Worm (Caenorhabditis elegans) whole organism, late embryonic: ENCODE measurements around the gene C07E3.8.
A peak's percentile ranks its signal among the peaks of the same experiment; 100 is the strongest.

Experiments
- C38D4.7 ChIP-seq: fragments of 200-800 bp; sonication (Bioruptor generic); optimal IDR thresholded peaks from 2 replicates; lab custom pipeline; 2018; ENCODE audit warnings: mild to moderate bottlenecking, missing genetic modification characterization, moderate library complexity, missing compliant biosample characterization
- F13H6.1 ChIP-seq: sonication (generic microtip); optimal IDR thresholded peaks from 2 replicates; lab custom pipeline; 2016; ENCODE audit warnings: missing genetic modification characterization, missing compliant biosample characterization
- K09A11.1 ChIP-seq: sonication (generic microtip); optimal IDR thresholded peaks from 2 replicates; lab custom pipeline; 2017; ENCODE audit warnings: antibody characterized with exemption, mild to moderate bottlenecking, missing genetic modification characterization, missing compliant biosample characterization; ENCODE audit not compliant: insufficient read depth
- T23F11.4 ChIP-seq: fragments of 200-800 bp; sonication (Bioruptor generic); optimal IDR thresholded peaks from 2 replicates; lab custom pipeline; 2018; ENCODE audit warnings: mild to moderate bottlenecking, missing genetic modification characterization, missing compliant biosample characterization
- Y22D7AL.16 ChIP-seq: sonication (generic microtip); optimal IDR thresholded peaks from 2 replicates; lab custom pipeline; 2016; ENCODE audit warnings: missing genetic modification characterization, missing compliant biosample characterization
- ama-1 ChIP-seq: fragments of 150-350 bp; optimal IDR thresholded peaks from 2 replicates; lab custom pipeline; 2014
- ceh-14 ChIP-seq: sonication (generic microtip); optimal IDR thresholded peaks from 2 replicates; lab custom pipeline; 2016; ENCODE audit warnings: missing genotype, missing genetic modification characterization, missing compliant biosample characterization
- ceh-19 ChIP-seq: fragments of 200-800 bp; sonication (Bioruptor generic); optimal IDR thresholded peaks from 2 replicates; lab custom pipeline; 2018; ENCODE audit warnings: mild to moderate bottlenecking, missing genetic modification characterization, missing compliant biosample characterization
- ceh-2 ChIP-seq: sonication (generic microtip); optimal IDR thresholded peaks from 2 replicates; lab custom pipeline; 2016; ENCODE audit warnings: missing genotype, missing genetic modification characterization, missing compliant biosample characterization
- ceh-22 ChIP-seq: sonication (generic microtip); optimal IDR thresholded peaks from 2 replicates; lab custom pipeline; 2017; ENCODE audit warnings: missing biosample characterization, missing genetic modification characterization
- ceh-24 ChIP-seq: sonication (generic microtip); optimal IDR thresholded peaks from 2 replicates; lab custom pipeline; 2016; ENCODE audit warnings: mild to moderate bottlenecking, missing genetic modification characterization, missing compliant biosample characterization
- ceh-30 ChIP-seq: fragments of 150-350 bp; optimal IDR thresholded peaks from 2 replicates; lab custom pipeline; 2014; ENCODE audit warnings: missing biosample characterization, missing genetic modification characterization
- ceh-31 ChIP-seq: sonication (generic microtip); optimal IDR thresholded peaks from 2 replicates; lab custom pipeline; 2016; ENCODE audit warnings: missing genetic modification characterization, missing compliant biosample characterization
- ceh-34 ChIP-seq: sonication (generic microtip); optimal IDR thresholded peaks from 2 replicates; lab custom pipeline; 2016; ENCODE audit warnings: mild to moderate bottlenecking, missing genetic modification characterization, missing compliant biosample characterization
- ceh-45 ChIP-seq: fragments of 200-800 bp; sonication (Bioruptor generic); IDR thresholded peaks from 2 replicates; pipeline ENCODE4 v1.3.6; 2022; ENCODE audit warnings: missing genetic modification reagents, missing genetic modification characterization, missing compliant biosample characterization
- ceh-48 ChIP-seq: sonication (generic microtip); optimal IDR thresholded peaks from 2 replicates; lab custom pipeline; 2016; ENCODE audit warnings: missing genetic modification characterization, inconsistent platforms, missing compliant biosample characterization
- ceh-6 ChIP-seq: fragments of 200-800 bp; sonication (Bioruptor generic); optimal IDR thresholded peaks from 2 replicates; lab custom pipeline; 2018; ENCODE audit warnings: mild to moderate bottlenecking, missing genetic modification characterization, missing compliant biosample characterization
- che-1 ChIP-seq: sonication (generic microtip); optimal IDR thresholded peaks from 2 replicates; lab custom pipeline; 2016; ENCODE audit warnings: mild to moderate bottlenecking, missing genetic modification characterization, missing compliant biosample characterization
- dmd-4 ChIP-seq: sonication (generic microtip); optimal IDR thresholded peaks from 2 replicates; lab custom pipeline; 2016; ENCODE audit warnings: borderline replicate concordance, missing genetic modification characterization, missing compliant biosample characterization
- elt-2 ChIP-seq: sonication (generic microtip); optimal IDR thresholded peaks from 2 replicates; lab custom pipeline; 2016; ENCODE audit warnings: missing genetic modification reagents, missing genetic modification characterization, missing compliant biosample characterization
- ets-4 ChIP-seq: sonication (generic microtip); optimal IDR thresholded peaks from 2 replicates; lab custom pipeline; 2016; ENCODE audit warnings: missing genetic modification characterization, missing compliant biosample characterization
- fax-1 ChIP-seq: sonication (generic microtip); optimal IDR thresholded peaks from 2 replicates; lab custom pipeline; 2016; ENCODE audit warnings: missing genotype, missing genetic modification characterization, missing compliant biosample characterization
- fkh-10 ChIP-seq: fragments of 150-350 bp; optimal IDR thresholded peaks from 2 replicates; lab custom pipeline; 2014; ENCODE audit warnings: missing biosample characterization, missing genetic modification reagents, missing genetic modification characterization
- hlh-13 ChIP-seq: fragments of 200-800 bp; sonication (Bioruptor generic); optimal IDR thresholded peaks from 2 replicates; lab custom pipeline; 2018; ENCODE audit warnings: mild to moderate bottlenecking, missing genetic modification characterization, missing compliant biosample characterization
- hlh-15 ChIP-seq: sonication (generic microtip); optimal IDR thresholded peaks from 2 replicates; lab custom pipeline; 2016; ENCODE audit warnings: missing genetic modification characterization, missing compliant biosample characterization
- hlh-30 ChIP-seq: sonication (generic microtip); optimal IDR thresholded peaks from 2 replicates; lab custom pipeline; 2017; ENCODE audit warnings: antibody characterized with exemption, missing genetic modification characterization, missing compliant biosample characterization; ENCODE audit not compliant: insufficient read depth
- hlh-8 ChIP-seq: sonication (generic microtip); optimal IDR thresholded peaks from 2 replicates; lab custom pipeline; 2016; ENCODE audit warnings: missing genotype, missing genetic modification characterization, missing compliant biosample characterization
- lim-6 ChIP-seq: sonication (generic microtip); optimal IDR thresholded peaks from 2 replicates; lab custom pipeline; 2016; ENCODE audit warnings: missing genetic modification characterization, missing compliant biosample characterization
- lin-11 ChIP-seq: fragments of 200-800 bp; sonication (Bioruptor generic); optimal IDR thresholded peaks from 2 replicates; lab custom pipeline; 2018; ENCODE audit warnings: mild to moderate bottlenecking, missing genetic modification characterization, missing compliant biosample characterization
- madf-2 ChIP-seq: sonication (generic microtip); optimal IDR thresholded peaks from 2 replicates; lab custom pipeline; 2017; ENCODE audit warnings: missing genetic modification characterization, missing compliant biosample characterization
- mec-3 ChIP-seq: sonication (generic microtip); optimal IDR thresholded peaks from 2 replicates; lab custom pipeline; 2016; ENCODE audit warnings: borderline replicate concordance, missing genetic modification characterization, missing compliant biosample characterization
- nfya-1 ChIP-seq: sonication (generic microtip); optimal IDR thresholded peaks from 2 replicates; lab custom pipeline; 2017; ENCODE audit warnings: missing genetic modification characterization, mild to moderate bottlenecking, missing compliant biosample characterization, antibody characterized with exemption, moderate library complexity
- nhr-232 ChIP-seq: sonication (generic microtip); optimal IDR thresholded peaks from 2 replicates; lab custom pipeline; 2016; ENCODE audit warnings: missing genetic modification characterization, missing compliant biosample characterization
- odd-2 ChIP-seq: sonication (generic microtip); optimal IDR thresholded peaks from 2 replicates; lab custom pipeline; 2017; ENCODE audit warnings: antibody characterized with exemption, mild to moderate bottlenecking, missing genetic modification characterization, missing compliant biosample characterization
- pat-9 ChIP-seq: fragments of 200-800 bp; sonication (Bioruptor generic); optimal IDR thresholded peaks from 2 replicates; lab custom pipeline; 2018; ENCODE audit warnings: mild to moderate bottlenecking, missing genetic modification characterization, moderate library complexity, missing compliant biosample characterization
- pax-1 ChIP-seq: fragments of 150-350 bp; optimal IDR thresholded peaks from 2 replicates; lab custom pipeline; 2014; ENCODE audit warnings: missing biosample characterization, missing genetic modification characterization
- pha-2 ChIP-seq: sonication (generic microtip); optimal IDR thresholded peaks from 2 replicates; lab custom pipeline; 2017; ENCODE audit warnings: mild to moderate bottlenecking, missing genetic modification characterization, missing compliant biosample characterization
- pqm-1 ChIP-seq: sonication (generic microtip); optimal IDR thresholded peaks from 2 replicates; lab custom pipeline; 2016; ENCODE audit warnings: missing genetic modification characterization, missing compliant biosample characterization
- ref-2 ChIP-seq: sonication (generic microtip); optimal IDR thresholded peaks from 2 replicates; lab custom pipeline; 2016; ENCODE audit warnings: missing genetic modification characterization, missing compliant biosample characterization
- rnt-1 ChIP-seq: sonication (generic microtip); optimal IDR thresholded peaks from 2 replicates; lab custom pipeline; 2016; ENCODE audit warnings: missing genetic modification characterization, missing compliant biosample characterization
- sdc-2 ChIP-seq: sonication (generic microtip); optimal IDR thresholded peaks from 2 replicates; lab custom pipeline; 2016; ENCODE audit warnings: missing genotype, missing genetic modification characterization, missing compliant biosample characterization
- sox-2 ChIP-seq: fragments of 200-800 bp; sonication (Bioruptor generic); IDR thresholded peaks from 2 replicates; pipeline ENCODE4 v1.3.6; 2022; ENCODE audit warnings: missing genetic modification reagents, missing genetic modification characterization, missing compliant biosample characterization
- syd-9 ChIP-seq: sonication (generic microtip); optimal IDR thresholded peaks from 2 replicates; lab custom pipeline; 2016; ENCODE audit warnings: mild to moderate bottlenecking, missing genetic modification characterization, moderate library complexity, missing compliant biosample characterization
- tbx-2 ChIP-seq: sonication (generic microtip); optimal IDR thresholded peaks from 2 replicates; lab custom pipeline; 2016; ENCODE audit warnings: missing genetic modification characterization, missing compliant biosample characterization
- tbx-7 ChIP-seq: sonication (generic microtip); optimal IDR thresholded peaks from 2 replicates; lab custom pipeline; 2016; ENCODE audit warnings: missing genotype, missing genetic modification characterization, missing compliant biosample characterization
- ttx-3 ChIP-seq: sonication (generic microtip); optimal IDR thresholded peaks from 2 replicates; lab custom pipeline; 2016; ENCODE audit warnings: missing genetic modification reagents, missing genetic modification characterization, missing compliant biosample characterization
- unc-3 ChIP-seq, 2 experiments: fragments of 200-800 bp in 1 of 2; sonication (Bioruptor generic) in 1 of 2; sonication (generic microtip) in 1 of 2; conservative IDR thresholded peaks in 1 of 2; optimal IDR thresholded peaks in 1 of 2; 2 replicates each; pipeline versions ENCODE4 v1.3.6 to Lab custom; 2016 to 2022; ENCODE audit warnings: missing compliant biosample characterization in 2 of 2, missing genetic modification characterization in 2 of 2, missing genetic modification reagents in 1 of 2
- unc-42 ChIP-seq: sonication (generic microtip); optimal IDR thresholded peaks from 2 replicates; lab custom pipeline; 2016; ENCODE audit warnings: missing genotype, missing genetic modification characterization, missing compliant biosample characterization
- unc-55 ChIP-seq: sonication (generic microtip); optimal IDR thresholded peaks from 2 replicates; lab custom pipeline; 2017; ENCODE audit warnings: missing biosample characterization, missing genetic modification reagents, missing genetic modification characterization
- unc-86 ChIP-seq: sonication (generic microtip); optimal IDR thresholded peaks from 2 replicates; lab custom pipeline; 2016; ENCODE audit warnings: missing genetic modification characterization, missing compliant biosample characterization
- ztf-16 ChIP-seq: sonication (generic microtip); optimal IDR thresholded peaks from 2 replicates; lab custom pipeline; 2017; ENCODE audit warnings: missing genetic modification characterization, missing compliant biosample characterization

C07E3.8 gene

ce11 chrII:10388041-10388706, 36.1 kb downstream of the C07E3.8 start:
- no peak for TF ChIP-seq sdc-2 (tag; lab: Kevin White, UChicago)
- peak; percentile 63 for TF ChIP-seq fax-1 (tag; lab: Kevin White, UChicago)
- no peak for TF ChIP-seq syd-9 (tag; lab: Kevin White, UChicago)
- peak; percentile 33 for TF ChIP-seq hlh-30
- TF ChIP-seq ceh-14 (tag; lab: Kevin White, UChicago), result peak; percentile 70
- TF ChIP-seq madf-2 (tag; lab: Kevin White, UChicago), result peak; percentile 34
- no peak for TF ChIP-seq rnt-1
- TF ChIP-seq ceh-34 (tag; lab: Kevin White, UChicago), result peak; percentile 59
- peak; percentile 61 for TF ChIP-seq pha-2 (tag; lab: Kevin White, UChicago)
- no peak for TF ChIP-seq hlh-13 (GFP tag; lab: Kevin White, UChicago)
- no peak for TF ChIP-seq T23F11.4 (GFP tag; lab: Kevin White, UChicago)
- TF ChIP-seq pax-1, result no peak
- TF ChIP-seq unc-55 (GFP tag; lab: Kevin White, UChicago), result no peak
- TF ChIP-seq unc-42, result peak; percentile 34
- peak; percentile 13 for TF ChIP-seq hlh-8 (tag; lab: Kevin White, UChicago)
- no peak for TF ChIP-seq dmd-4 (tag; lab: Kevin White, UChicago)
- no peak for TF ChIP-seq odd-2 (tag; lab: Kevin White, UChicago)
- TF ChIP-seq ttx-3 (tag; lab: Kevin White, UChicago), result peak; percentile 80
- peak; percentile 58 for TF ChIP-seq K09A11.1 (tag; lab: Kevin White, UChicago)
- no peak for TF ChIP-seq lim-6 (tag; lab: Kevin White, UChicago)
- TF ChIP-seq ceh-30 (tag; lab: Kevin White, UChicago), result no peak
- TF ChIP-seq che-1, result peak; percentile 60
- no peak for TF ChIP-seq lin-11
- TF ChIP-seq F13H6.1 (tag; lab: Kevin White, UChicago), result peak; percentile 17
- peak; percentile 50 for TF ChIP-seq C38D4.7 (GFP tag; lab: Kevin White, UChicago)
- peak; percentile 96 for TF ChIP-seq tbx-2 (tag; lab: Kevin White, UChicago)
- TF ChIP-seq mec-3 (tag; lab: Kevin White, UChicago), result no peak
- TF ChIP-seq hlh-15, result no peak
- peak; percentile 49; the same call in 1 of the 2 replicates for TF ChIP-seq unc-3 (GFP tag; conservative IDR thresholded peaks at IDR 0.05; lab: Robert Waterston, UW)
- TF ChIP-seq unc-3 (tag; optimal IDR thresholded peaks at IDR 0.05; lab: Kevin White, UChicago), result peak; percentile 36
- TF ChIP-seq ceh-2 (tag; lab: Kevin White, UChicago), result peak; percentile 42
- TF ChIP-seq sox-2 (GFP tag; lab: Robert Waterston, UW), result peak; percentile 19; the same call in 1 of the 2 replicates
- peak; percentile 69 for TF ChIP-seq nfya-1 (tag; lab: Kevin White, UChicago)
- peak; percentile 55 for TF ChIP-seq ceh-19 (GFP tag; lab: Kevin White, UChicago)
- no peak for TF ChIP-seq ama-1 (lab: Kevin White, UChicago)
- no peak for TF ChIP-seq pqm-1 (tag; lab: Kevin White, UChicago)
- no peak for TF ChIP-seq tbx-7
- TF ChIP-seq fkh-10, result no peak
- peak; percentile 51 for TF ChIP-seq ref-2 (tag; lab: Kevin White, UChicago)
- no peak for TF ChIP-seq unc-86 (tag; lab: Kevin White, UChicago)
- TF ChIP-seq ceh-31, result peak; percentile 56
- TF ChIP-seq ets-4 (tag; lab: Kevin White, UChicago), result no peak
- peak; percentile 50 for TF ChIP-seq Y22D7AL.16 (tag; lab: Kevin White, UChicago)
- TF ChIP-seq pat-9 (tag; lab: Kevin White, UChicago), result peak; percentile 50
- TF ChIP-seq ceh-48 (tag; lab: Kevin White, UChicago), result peak; percentile 31
- no peak for TF ChIP-seq ceh-6 (GFP tag; lab: Kevin White, UChicago)
- peak; percentile 53; the same call in 1 of the 2 replicates for TF ChIP-seq ceh-45 (GFP tag; lab: Robert Waterston, UW)
- peak; percentile 54 for TF ChIP-seq nhr-232
- TF ChIP-seq ceh-22 (tag; lab: Kevin White, UChicago), result no peak
- peak; percentile 86 for TF ChIP-seq elt-2 (tag; lab: Kevin White, UChicago)
- TF ChIP-seq ceh-24, result no peak
- peak; percentile 45 for TF ChIP-seq ztf-16 (tag; lab: Kevin White, UChicago)
